Worm (Caenorhabditis elegans) whole organism, L4 larva: ENCODE results near the gene C14C6.13.

ENCODE experiments used
- F37D6.2 ChIP-seq: sonication (generic microtip); optimal IDR thresholded peaks from 2 replicates; lab custom pipeline; 2016; ENCODE audit warnings: mild to moderate bottlenecking, missing genetic modification characterization, missing compliant biosample characterization
- aly-2 ChIP-seq: sonication (generic microtip); optimal IDR thresholded peaks from 2 replicates; lab custom pipeline; 2018; ENCODE audit warnings: missing biosample characterization, missing genetic modification characterization
- dmd-9 ChIP-seq: fragments of 200-800 bp; sonication (Bioruptor generic); IDR thresholded peaks from 2 replicates; pipeline ENCODE4 v1.3.6; 2022; ENCODE audit warnings: missing genetic modification reagents, missing genetic modification characterization, missing compliant biosample characterization
- egl-27 ChIP-seq: sonication (generic microtip); optimal IDR thresholded peaks from 3 replicates; lab custom pipeline; 2017; ENCODE audit warnings: missing biosample characterization, missing genetic modification reagents, missing genetic modification characterization
- mep-1 ChIP-seq: fragments of 150-350 bp; sonication (generic microtip); optimal IDR thresholded peaks from 3 replicates; lab custom pipeline; 2014; ENCODE audit warnings: missing biosample characterization, missing genetic modification characterization
- skn-1 ChIP-seq: fragments of 150-350 bp; optimal IDR thresholded peaks from 2 replicates; lab custom pipeline; 2014; ENCODE audit warnings: missing biosample characterization, missing genetic modification characterization
- snpc-4 ChIP-seq: fragments of 150-350 bp; optimal IDR thresholded peaks from 2 replicates; lab custom pipeline; 2014; ENCODE audit warnings: missing biosample characterization, missing genetic modification characterization
- unc-62 ChIP-seq, 3 experiments: fragments of 150-350 bp in 1 of 3; sonication (generic microtip); optimal IDR thresholded peaks in 2 of 3; peaks in 1 of 3; 1 replicate in 1 of 3; 2 replicates in 2 of 3; lab custom pipeline; 2014 to 2017; ENCODE audit warnings: missing biosample characterization in 3 of 3, missing genetic modification characterization in 3 of 3, missing genetic modification reagents in 3 of 3, missing genotype in 1 of 3

DNA sequence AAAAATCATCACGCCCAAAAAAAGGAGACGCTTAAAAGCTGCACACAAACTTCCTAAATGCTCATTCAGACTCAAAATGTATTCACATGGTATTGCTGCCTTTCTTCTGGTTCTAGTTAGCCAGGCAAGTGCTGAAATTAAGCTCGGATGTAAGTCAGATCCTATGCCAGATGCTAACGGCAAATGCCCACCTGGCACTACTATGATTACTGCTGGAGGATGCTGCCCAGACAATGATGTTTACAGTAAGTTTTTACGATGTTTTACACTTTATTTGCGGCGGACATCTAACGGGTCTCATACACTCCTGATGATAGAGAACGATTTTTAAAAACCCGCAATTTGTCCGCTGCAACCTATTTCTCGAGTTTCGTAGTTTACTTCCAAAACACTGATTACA, 38.0 kb downstream of the C14C6.13 start, which contains the start of gene C14C6.5:
- no peak for TF ChIP-seq snpc-4 (tag; lab: Kevin White, UChicago)
- TF ChIP-seq egl-27 (tag; lab: Kevin White, UChicago): no peak
- TF ChIP-seq F37D6.2 (tag; lab: Kevin White, UChicago): no peak
- TF ChIP-seq mep-1: no peak
- no peak for TF ChIP-seq skn-1 (tag; lab: Kevin White, UChicago)
- no peak for TF ChIP-seq dmd-9 (GFP tag; lab: Robert Waterston, UW)
- no peak for TF ChIP-seq aly-2 (tag; lab: Kevin White, UChicago)
- TF ChIP-seq unc-62 (GFP tag; optimal IDR thresholded peaks at IDR 0.05 in 1 of 2; lab: Kevin White, UChicago): peak in 1 of 2 experiments; percentile 93
- no peak for TF ChIP-seq unc-62 (tag; optimal IDR thresholded peaks at IDR 0.05; lab: Kevin White, UChicago)
